Worm (Caenorhabditis elegans) whole organism, L4 larva: Measurements from ENCODE around the gene suex-2.
A peak's percentile ranks its signal among the peaks of the same experiment; 100 is the strongest.

Source experiments
- D1046.2 ChIP-seq: fragments of 200-800 bp; sonication (Bioruptor generic); IDR thresholded peaks from 2 replicates; pipeline ENCODE4 v1.3.6; 2022; ENCODE audit warnings: missing genetic modification characterization, missing compliant biosample characterization
- F10B5.3 ChIP-seq: sonication (generic microtip); optimal IDR thresholded peaks from 2 replicates; lab custom pipeline; 2016; ENCODE audit warnings: mild to moderate bottlenecking, missing genetic modification characterization, missing compliant biosample characterization
- F44E2.7 ChIP-seq: fragments of 200-800 bp; sonication (Bioruptor generic); IDR thresholded peaks from 2 replicates; pipeline ENCODE4 v2.1.2; 2022; ENCODE audit warnings: missing genetic modification characterization, missing compliant biosample characterization
- T20F7.1 ChIP-seq: fragments of 200-800 bp; sonication (Bioruptor generic); optimal IDR thresholded peaks from 2 replicates; lab custom pipeline; 2018; ENCODE audit warnings: mild to moderate bottlenecking, missing genetic modification characterization, missing compliant biosample characterization
- T26A8.4 ChIP-seq: fragments of 200-800 bp; sonication (Bioruptor generic); IDR thresholded peaks from 2 replicates; pipeline ENCODE4 v1.3.6; 2022; ENCODE audit warnings: missing genetic modification characterization, missing compliant biosample characterization
- aha-1 ChIP-seq: fragments of 150-350 bp; peaks from one replicate; lab custom pipeline; 2014; ENCODE audit warnings: missing biosample characterization, missing genetic modification characterization
- arid-1 ChIP-seq: fragments of 200-800 bp; sonication (Bioruptor generic); conservative IDR thresholded peaks from 2 replicates; pipeline ENCODE4 v1.3.6; 2022; ENCODE audit warnings: missing genetic modification reagents, missing genetic modification characterization, missing compliant biosample characterization
- attf-4 ChIP-seq: sonication (generic microtip); optimal IDR thresholded peaks from 3 replicates; lab custom pipeline; 2017; ENCODE audit warnings: missing biosample characterization, missing genetic modification characterization
- ctbp-1 ChIP-seq: fragments of 200-800 bp; sonication (Bioruptor generic); IDR thresholded peaks from 2 replicates; pipeline ENCODE4 v1.3.6; 2022; ENCODE audit warnings: missing genetic modification reagents, missing genetic modification characterization, missing compliant biosample characterization
- dmd-6 ChIP-seq: fragments of 200-800 bp; sonication (Bioruptor generic); IDR thresholded peaks from 2 replicates; pipeline ENCODE4 v1.3.6; 2022; ENCODE audit warnings: missing genetic modification reagents, missing genetic modification characterization, missing compliant biosample characterization
- dpl-1 ChIP-seq: fragments of 150-350 bp; optimal IDR thresholded peaks from 2 replicates; lab custom pipeline; 2014; ENCODE audit warnings: missing biosample characterization, missing genetic modification reagents, missing genetic modification characterization
- egl-43 ChIP-seq: fragments of 200-800 bp; sonication (Bioruptor generic); IDR thresholded peaks from 2 replicates; pipeline ENCODE4 v1.3.6; 2022; ENCODE audit warnings: missing genetic modification reagents, missing genetic modification characterization, missing compliant biosample characterization
- hlh-11 ChIP-seq: fragments of 200-800 bp; sonication (Bioruptor generic); optimal IDR thresholded peaks from 2 replicates; lab custom pipeline; 2018; ENCODE audit warnings: mild to moderate bottlenecking, missing genetic modification characterization, missing compliant biosample characterization
- jun-1 ChIP-seq: fragments of 150-350 bp; optimal IDR thresholded peaks from 2 replicates; lab custom pipeline; 2014; ENCODE audit warnings: missing biosample characterization, missing genetic modification reagents, missing genetic modification characterization
- lim-7 ChIP-seq: fragments of 200-800 bp; sonication (Bioruptor generic); IDR thresholded peaks from 2 replicates; pipeline ENCODE4 v1.3.6; 2022; ENCODE audit warnings: missing genetic modification characterization, missing compliant biosample characterization
- lir-3 ChIP-seq: sonication (generic microtip); optimal IDR thresholded peaks from 2 replicates; lab custom pipeline; 2016; ENCODE audit warnings: mild to moderate bottlenecking, missing genetic modification characterization, missing compliant biosample characterization
- lsy-2 ChIP-seq, 2 experiments: fragments of 150-350 bp in 1 of 2; sonication (generic microtip) in 1 of 2; optimal IDR thresholded peaks; 2 replicates each; lab custom pipeline; 2014 to 2017; ENCODE audit warnings: missing biosample characterization in 2 of 2, missing genetic modification characterization in 2 of 2
- mdl-1 ChIP-seq, 2 experiments: fragments of 150-350 bp in 1 of 2; sonication (generic microtip) in 1 of 2; optimal IDR thresholded peaks; 2 replicates each; lab custom pipeline; 2014 to 2017; ENCODE audit warnings: missing biosample characterization in 2 of 2, missing genetic modification characterization in 2 of 2
- mdt-29 ChIP-seq: fragments of 200-800 bp; sonication (Bioruptor generic); IDR thresholded peaks from 2 replicates; pipeline ENCODE4 v1.3.6; 2022; ENCODE audit warnings: missing genetic modification reagents, missing genetic modification characterization, missing compliant biosample characterization
- mep-1 ChIP-seq: fragments of 150-350 bp; sonication (generic microtip); optimal IDR thresholded peaks from 3 replicates; lab custom pipeline; 2014; ENCODE audit warnings: missing biosample characterization, missing genetic modification characterization
- mes-2 ChIP-seq: sonication (generic microtip); optimal IDR thresholded peaks from 2 replicates; lab custom pipeline; 2016; ENCODE audit warnings: missing genotype, mild to moderate bottlenecking, missing genetic modification characterization, missing compliant biosample characterization; ENCODE audit not compliant: poor library complexity, severe bottlenecking
- mxl-3 ChIP-seq: fragments of 200-800 bp; sonication (Bioruptor generic); optimal IDR thresholded peaks from 2 replicates; lab custom pipeline; 2018; ENCODE audit warnings: mild to moderate bottlenecking, missing genetic modification characterization, missing compliant biosample characterization
- nhr-237 ChIP-seq: sonication (generic microtip); optimal IDR thresholded peaks from 2 replicates; lab custom pipeline; 2017; ENCODE audit warnings: missing biosample characterization, missing genetic modification characterization
- nhr-25 ChIP-seq: sonication (generic microtip); optimal IDR thresholded peaks from 2 replicates; lab custom pipeline; 2017; ENCODE audit warnings: missing genetic modification characterization, mild to moderate bottlenecking, missing compliant biosample characterization, antibody characterized with exemption, moderate library complexity, borderline replicate concordance; ENCODE audit not compliant: insufficient read depth
- nhr-48 ChIP-seq: sonication (generic microtip); optimal IDR thresholded peaks from 2 replicates; lab custom pipeline; 2016; ENCODE audit warnings: mild to moderate bottlenecking, missing genetic modification characterization, missing compliant biosample characterization
- nhr-6 ChIP-seq: fragments of 150-350 bp; optimal IDR thresholded peaks from 2 replicates; lab custom pipeline; 2014; ENCODE audit warnings: missing biosample characterization, missing genetic modification characterization
- nhr-76 ChIP-seq: fragments of 150-350 bp; optimal IDR thresholded peaks from 2 replicates; lab custom pipeline; 2014; ENCODE audit warnings: missing biosample characterization, missing genetic modification characterization
- nhr-77 ChIP-seq: fragments of 150-350 bp; optimal IDR thresholded peaks from 2 replicates; lab custom pipeline; 2014; ENCODE audit warnings: missing biosample characterization, missing genetic modification characterization
- php-3 ChIP-seq: fragments of 200-800 bp; sonication (Bioruptor generic); IDR thresholded peaks from 2 replicates; pipeline ENCODE4 v1.3.6; 2022; ENCODE audit warnings: missing genetic modification reagents, missing genetic modification characterization, missing compliant biosample characterization
- pqm-1 ChIP-seq: sonication (generic microtip); optimal IDR thresholded peaks from 2 replicates; lab custom pipeline; 2017; ENCODE audit warnings: missing biosample characterization, missing genetic modification characterization
- rbr-2 ChIP-seq: sonication (generic microtip); optimal IDR thresholded peaks from 2 replicates; lab custom pipeline; 2016; ENCODE audit warnings: missing genotype, missing genetic modification characterization, missing compliant biosample characterization
- set-16 ChIP-seq: fragments of 200-800 bp; sonication (Bioruptor generic); IDR thresholded peaks from 2 replicates; pipeline ENCODE4 v1.3.6; 2022; ENCODE audit warnings: missing genetic modification reagents, missing genetic modification characterization, missing compliant biosample characterization
- skn-1 ChIP-seq: fragments of 150-350 bp; optimal IDR thresholded peaks from 2 replicates; lab custom pipeline; 2014; ENCODE audit warnings: missing biosample characterization, missing genetic modification characterization
- snpc-1.2 ChIP-seq: fragments of 200-800 bp; sonication (Bioruptor generic); IDR thresholded peaks from 2 replicates; pipeline ENCODE4 v1.3.6; 2022; ENCODE audit warnings: missing genetic modification reagents, missing genetic modification characterization, missing compliant biosample characterization
- tag-97 ChIP-seq: fragments of 200-800 bp; sonication (Bioruptor generic); IDR thresholded peaks from 2 replicates; pipeline ENCODE4 v1.3.6; 2022; ENCODE audit warnings: missing genetic modification characterization, missing compliant biosample characterization
- tra-1 ChIP-seq: fragments of 200-800 bp; sonication (Bioruptor generic); IDR thresholded peaks from 2 replicates; pipeline ENCODE4 v1.3.6; 2022; ENCODE audit warnings: missing genetic modification reagents, missing genetic modification characterization, missing compliant biosample characterization
- unc-39 ChIP-seq: sonication (generic microtip); optimal IDR thresholded peaks from 2 replicates; lab custom pipeline; 2017; ENCODE audit warnings: missing biosample characterization, missing genetic modification characterization
- unc-62 ChIP-seq, 3 experiments: fragments of 150-350 bp in 1 of 3; sonication (generic microtip); optimal IDR thresholded peaks in 2 of 3; peaks in 1 of 3; 1 replicate in 1 of 3; 2 replicates in 2 of 3; lab custom pipeline; 2014 to 2017; ENCODE audit warnings: missing biosample characterization in 3 of 3, missing genetic modification characterization in 3 of 3, missing genetic modification reagents in 3 of 3, missing genotype in 1 of 3
- zag-1 ChIP-seq: fragments of 150-350 bp; optimal IDR thresholded peaks from 2 replicates; lab custom pipeline; 2014; ENCODE audit warnings: missing biosample characterization, missing genetic modification characterization
- zip-11 ChIP-seq: fragments of 200-800 bp; sonication (Bioruptor generic); IDR thresholded peaks from 2 replicates; pipeline ENCODE4 v1.3.6; 2022; ENCODE audit warnings: missing genetic modification characterization, missing compliant biosample characterization
- zip-2 ChIP-seq: fragments of 150-350 bp; optimal IDR thresholded peaks from 2 replicates; lab custom pipeline; 2014; ENCODE audit warnings: missing biosample characterization, missing genetic modification characterization

The suex-2 gene

DNA sequence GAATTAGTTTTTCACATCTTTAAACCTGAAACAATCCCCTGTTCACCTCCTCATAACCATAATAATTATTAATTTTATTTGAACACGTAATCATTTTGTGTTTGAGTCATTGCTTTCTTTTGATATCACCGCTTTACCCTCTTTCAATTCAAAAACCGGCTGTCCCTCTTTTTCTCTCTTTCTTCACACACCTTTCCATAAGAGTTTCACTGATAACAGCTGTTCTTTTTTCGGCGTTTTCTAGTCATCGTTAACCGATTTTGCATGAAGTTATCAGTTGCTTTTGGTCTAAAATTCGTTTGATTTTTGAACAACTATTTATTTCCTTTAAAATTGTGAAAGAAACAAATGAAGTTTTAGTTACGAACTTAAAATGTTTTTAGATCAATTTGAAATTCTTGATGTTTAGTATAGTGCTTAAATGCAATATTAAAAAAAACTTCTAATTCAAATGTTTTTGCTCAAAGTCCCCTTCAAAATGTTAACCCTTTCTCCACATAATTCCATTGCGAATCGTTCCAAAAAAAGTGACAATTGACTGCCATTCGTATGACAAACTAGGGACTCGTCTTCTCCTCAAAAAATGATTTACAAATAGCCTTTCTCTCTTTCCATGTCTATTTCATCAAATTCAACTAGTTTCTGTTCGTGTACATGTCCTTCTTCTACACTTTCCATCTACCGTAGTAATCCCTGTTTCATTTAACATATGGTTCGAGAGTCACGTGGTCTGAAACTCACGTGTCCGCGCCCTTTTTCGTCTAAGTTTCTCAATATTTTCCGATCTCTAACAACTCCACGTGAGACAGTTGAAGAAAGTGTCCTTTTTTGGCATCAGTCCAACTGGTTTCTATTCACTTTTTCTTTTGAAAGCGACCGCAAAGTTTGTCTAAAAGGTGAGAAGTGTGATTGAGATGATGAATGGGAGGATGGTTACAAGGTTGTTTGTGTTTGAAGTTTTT, 18.7 kb upstream of the suex-2 start (continued):
- peak; percentile 60 for TF ChIP-seq T20F7.1 (GFP tag; lab: Kevin White, UChicago)
- TF ChIP-seq mdl-1 (tag; optimal IDR thresholded peaks at IDR 0.05; lab: Kevin White, UChicago): peak; percentile 73 to 97
- TF ChIP-seq set-16 (GFP tag; lab: Robert Waterston, UW): no peak
- no peak for TF ChIP-seq zip-2
- TF ChIP-seq dmd-6 (GFP tag; lab: Robert Waterston, UW): peak; percentile 92
- peak in 1 of 2 experiments; percentile 82 for TF ChIP-seq lsy-2 (tag; optimal IDR thresholded peaks at IDR 0.05; lab: Kevin White, UChicago)
- TF ChIP-seq ctbp-1 (GFP tag; lab: Robert Waterston, UW): peak; percentile 49
- TF ChIP-seq egl-43 (GFP tag; lab: Robert Waterston, UW): no peak
- TF ChIP-seq tag-97 (GFP tag; lab: Robert Waterston, UW): no peak
- TF ChIP-seq dpl-1 (GFP tag; lab: Kevin White, UChicago): peak; percentile 9
- TF ChIP-seq zip-11 (GFP tag; lab: Robert Waterston, UW): no peak
- TF ChIP-seq php-3 (GFP tag; lab: Robert Waterston, UW): no peak
- peak; percentile 73 for TF ChIP-seq mep-1 (tag; lab: Kevin White, UChicago)
- TF ChIP-seq arid-1 (GFP tag; lab: Robert Waterston, UW): no peak
- no peak for TF ChIP-seq nhr-6
- TF ChIP-seq F10B5.3 (tag; lab: Kevin White, UChicago): no peak
- TF ChIP-seq snpc-1.2 (GFP tag; lab: Robert Waterston, UW): no peak
- peak in 1 of 2 experiments; percentile 96 for TF ChIP-seq unc-62 (GFP tag; optimal IDR thresholded peaks at IDR 0.05 in 1 of 2; lab: Kevin White, UChicago)
- no peak for TF ChIP-seq unc-62 (tag; optimal IDR thresholded peaks at IDR 0.05; lab: Kevin White, UChicago)
- no peak for TF ChIP-seq jun-1
- no peak for TF ChIP-seq F44E2.7 (GFP tag; lab: Robert Waterston, UW)
- TF ChIP-seq nhr-237 (tag; lab: Kevin White, UChicago): no peak
- no peak for TF ChIP-seq skn-1 (tag; lab: Kevin White, UChicago)
- TF ChIP-seq zag-1 (tag; lab: Kevin White, UChicago): no peak
- TF ChIP-seq mes-2 (tag; lab: Kevin White, UChicago): no peak
- TF ChIP-seq attf-4 (tag; lab: Kevin White, UChicago): no peak
- peak; percentile 59 for TF ChIP-seq nhr-77 (tag; lab: Kevin White, UChicago)
- peak; percentile 15 for TF ChIP-seq nhr-76 (tag; lab: Kevin White, UChicago)
- no peak for TF ChIP-seq nhr-25 (tag; lab: Kevin White, UChicago)
- TF ChIP-seq T26A8.4: no peak
- TF ChIP-seq mdt-29 (GFP tag; lab: Robert Waterston, UW): peak; percentile 76
- TF ChIP-seq mxl-3 (GFP tag; lab: Kevin White, UChicago): peak; percentile 89
- TF ChIP-seq D1046.2: no peak
- peak; percentile 95 for TF ChIP-seq hlh-11
- TF ChIP-seq tra-1 (GFP tag; lab: Robert Waterston, UW): peak; percentile 96
- TF ChIP-seq pqm-1 (tag; lab: Kevin White, UChicago): peak; percentile 93
- no peak for TF ChIP-seq rbr-2
- no peak for TF ChIP-seq lir-3
- TF ChIP-seq lim-7 (GFP tag; lab: Robert Waterston, UW): no peak
- TF ChIP-seq aha-1 (tag; lab: Kevin White, UChicago): no peak
- peak; percentile 73 for TF ChIP-seq nhr-48
- no peak for TF ChIP-seq unc-39
